Worm (Caenorhabditis elegans) whole organism, L4 larva: Measurements from ENCODE around the gene Y15E3A.3.
A peak's percentile ranks its signal among the peaks of the same experiment; 100 is the strongest.

ENCODE experiments used
- F26F4.8 ChIP-seq: fragments of 200-800 bp; sonication (Bioruptor generic); conservative IDR thresholded peaks from 2 replicates; pipeline ENCODE4 v1.3.6; 2022; ENCODE audit warnings: missing genetic modification characterization, missing compliant biosample characterization
- aha-1 ChIP-seq: fragments of 150-350 bp; peaks from one replicate; lab custom pipeline; 2014; ENCODE audit warnings: missing biosample characterization, missing genetic modification characterization
- aly-2 ChIP-seq: sonication (generic microtip); optimal IDR thresholded peaks from 2 replicates; lab custom pipeline; 2018; ENCODE audit warnings: missing biosample characterization, missing genetic modification characterization
- ama-1 ChIP-seq: fragments of 150-350 bp; optimal IDR thresholded peaks from 2 replicates; lab custom pipeline; 2014; ENCODE audit warnings: inconsistent platforms, mixed read lengths
- arid-1 ChIP-seq: fragments of 200-800 bp; sonication (Bioruptor generic); conservative IDR thresholded peaks from 2 replicates; pipeline ENCODE4 v1.3.6; 2022; ENCODE audit warnings: missing genetic modification reagents, missing genetic modification characterization, missing compliant biosample characterization
- ceh-20 ChIP-seq: fragments of 200-800 bp; sonication (Bioruptor generic); IDR thresholded peaks from 2 replicates; pipeline ENCODE4 v1.3.6; 2022; ENCODE audit warnings: missing genetic modification reagents, missing genetic modification characterization, missing compliant biosample characterization
- ceh-62 ChIP-seq: sonication (generic microtip); optimal IDR thresholded peaks from 2 replicates; lab custom pipeline; 2017; ENCODE audit warnings: missing biosample characterization, missing genetic modification characterization
- ctbp-1 ChIP-seq: fragments of 200-800 bp; sonication (Bioruptor generic); IDR thresholded peaks from 2 replicates; pipeline ENCODE4 v1.3.6; 2022; ENCODE audit warnings: missing genetic modification reagents, missing genetic modification characterization, missing compliant biosample characterization
- daf-16 ChIP-seq, 3 experiments: sonication (generic microtip); optimal IDR thresholded peaks; 2 replicates each; lab custom pipeline; 2016 to 2017; ENCODE audit warnings: missing genetic modification characterization in 3 of 3, missing genetic modification reagents in 3 of 3, mild to moderate bottlenecking in 2 of 3, missing compliant biosample characterization in 2 of 3, missing biosample characterization in 1 of 3, moderate library complexity in 1 of 3
- dmd-6 ChIP-seq: fragments of 200-800 bp; sonication (Bioruptor generic); IDR thresholded peaks from 2 replicates; pipeline ENCODE4 v1.3.6; 2022; ENCODE audit warnings: missing genetic modification reagents, missing genetic modification characterization, missing compliant biosample characterization
- dpl-1 ChIP-seq: fragments of 150-350 bp; optimal IDR thresholded peaks from 2 replicates; lab custom pipeline; 2014; ENCODE audit warnings: missing biosample characterization, missing genetic modification reagents, missing genetic modification characterization
- duxl-1 ChIP-seq: sonication (generic microtip); optimal IDR thresholded peaks from 2 replicates; lab custom pipeline; 2016; ENCODE audit warnings: mild to moderate bottlenecking, missing genetic modification characterization, moderate library complexity, missing compliant biosample characterization; ENCODE audit not compliant: poor library complexity
- dve-1 ChIP-seq: sonication (generic microtip); optimal IDR thresholded peaks from 2 replicates; lab custom pipeline; 2017; ENCODE audit warnings: antibody characterized with exemption, mild to moderate bottlenecking, missing genetic modification characterization, missing compliant biosample characterization; ENCODE audit not compliant: insufficient read depth
- fkh-10 ChIP-seq: fragments of 150-350 bp; optimal IDR thresholded peaks from 2 replicates; lab custom pipeline; 2014; ENCODE audit warnings: missing biosample characterization, missing genetic modification reagents, missing genetic modification characterization
- hif-1 ChIP-seq, 2 experiments: sonication (generic microtip); optimal IDR thresholded peaks; 2 replicates each; lab custom pipeline; 2016 to 2017; ENCODE audit warnings: missing compliant biosample characterization in 2 of 2, missing genetic modification characterization in 2 of 2, missing genetic modification reagents in 2 of 2, missing genotype in 2 of 2, mild to moderate bottlenecking in 1 of 2
- hlh-11 ChIP-seq: fragments of 200-800 bp; sonication (Bioruptor generic); optimal IDR thresholded peaks from 2 replicates; lab custom pipeline; 2018; ENCODE audit warnings: mild to moderate bottlenecking, missing genetic modification characterization, missing compliant biosample characterization
- hlh-30 ChIP-seq: sonication (generic microtip); optimal IDR thresholded peaks from 2 replicates; lab custom pipeline; 2017; ENCODE audit warnings: antibody characterized with exemption, mild to moderate bottlenecking, missing genetic modification characterization, missing compliant biosample characterization; ENCODE audit not compliant: insufficient read depth
- hmg-1.1 ChIP-seq: fragments of 200-800 bp; sonication (Bioruptor generic); IDR thresholded peaks from 2 replicates; pipeline ENCODE4 v1.3.6; 2022; ENCODE audit warnings: missing genetic modification reagents, missing genetic modification characterization, missing compliant biosample characterization
- lir-3 ChIP-seq: sonication (generic microtip); optimal IDR thresholded peaks from 2 replicates; lab custom pipeline; 2016; ENCODE audit warnings: mild to moderate bottlenecking, missing genetic modification characterization, missing compliant biosample characterization
- lsy-2 ChIP-seq, 2 experiments: fragments of 150-350 bp in 1 of 2; sonication (generic microtip) in 1 of 2; optimal IDR thresholded peaks; 2 replicates each; lab custom pipeline; 2014 to 2017; ENCODE audit warnings: missing biosample characterization in 2 of 2, missing genetic modification characterization in 2 of 2
- madf-9 ChIP-seq: fragments of 200-800 bp; sonication (Bioruptor generic); conservative IDR thresholded peaks from 2 replicates; pipeline ENCODE4 v1.3.6; 2022; ENCODE audit warnings: missing genetic modification reagents, missing genetic modification characterization, missing compliant biosample characterization
- mdl-1 ChIP-seq, 2 experiments: fragments of 150-350 bp in 1 of 2; sonication (generic microtip) in 1 of 2; optimal IDR thresholded peaks; 2 replicates each; lab custom pipeline; 2014 to 2017; ENCODE audit warnings: missing biosample characterization in 2 of 2, missing genetic modification characterization in 2 of 2
- mep-1 ChIP-seq: fragments of 150-350 bp; sonication (generic microtip); optimal IDR thresholded peaks from 3 replicates; lab custom pipeline; 2014; ENCODE audit warnings: missing biosample characterization, missing genetic modification characterization
- mxl-3 ChIP-seq: fragments of 200-800 bp; sonication (Bioruptor generic); optimal IDR thresholded peaks from 2 replicates; lab custom pipeline; 2018; ENCODE audit warnings: mild to moderate bottlenecking, missing genetic modification characterization, missing compliant biosample characterization
- nhr-10 ChIP-seq: fragments of 150-350 bp; optimal IDR thresholded peaks from 2 replicates; lab custom pipeline; 2014; ENCODE audit warnings: missing biosample characterization, missing genetic modification characterization
- nhr-102 ChIP-seq: sonication (generic microtip); optimal IDR thresholded peaks from 2 replicates; lab custom pipeline; 2016; ENCODE audit warnings: mild to moderate bottlenecking, missing genetic modification characterization, moderate library complexity, missing compliant biosample characterization
- nhr-11 ChIP-seq: fragments of 150-350 bp; optimal IDR thresholded peaks from 2 replicates; lab custom pipeline; 2014; ENCODE audit warnings: missing biosample characterization, missing genetic modification characterization
- nhr-25 ChIP-seq: sonication (generic microtip); optimal IDR thresholded peaks from 2 replicates; lab custom pipeline; 2017; ENCODE audit warnings: missing genetic modification characterization, mild to moderate bottlenecking, missing compliant biosample characterization, antibody characterized with exemption, moderate library complexity, borderline replicate concordance; ENCODE audit not compliant: insufficient read depth
- nhr-28 ChIP-seq: fragments of 150-350 bp; optimal IDR thresholded peaks from 2 replicates; lab custom pipeline; 2014; ENCODE audit warnings: missing biosample characterization, missing genetic modification characterization
- nhr-48 ChIP-seq: sonication (generic microtip); optimal IDR thresholded peaks from 2 replicates; lab custom pipeline; 2016; ENCODE audit warnings: mild to moderate bottlenecking, missing genetic modification characterization, missing compliant biosample characterization
- nhr-6 ChIP-seq: fragments of 150-350 bp; optimal IDR thresholded peaks from 2 replicates; lab custom pipeline; 2014; ENCODE audit warnings: missing biosample characterization, missing genetic modification characterization
- nhr-77 ChIP-seq: fragments of 150-350 bp; optimal IDR thresholded peaks from 2 replicates; lab custom pipeline; 2014; ENCODE audit warnings: missing biosample characterization, missing genetic modification characterization
- pha-4 ChIP-seq, 2 experiments: fragments of 150-350 bp in 1 of 2; fragments of 200-800 bp in 1 of 2; sonication (Bioruptor generic) in 1 of 2; IDR thresholded peaks in 1 of 2; optimal IDR thresholded peaks in 1 of 2; 2 replicates each; pipeline versions ENCODE4 v1.3.6 to Lab custom; 2014 to 2022; ENCODE audit warnings: missing genetic modification characterization in 2 of 2, missing genetic modification reagents in 2 of 2, missing biosample characterization in 1 of 2, missing compliant biosample characterization in 1 of 2
- php-3 ChIP-seq: fragments of 200-800 bp; sonication (Bioruptor generic); IDR thresholded peaks from 2 replicates; pipeline ENCODE4 v1.3.6; 2022; ENCODE audit warnings: missing genetic modification reagents, missing genetic modification characterization, missing compliant biosample characterization
- pqm-1 ChIP-seq: sonication (generic microtip); optimal IDR thresholded peaks from 2 replicates; lab custom pipeline; 2017; ENCODE audit warnings: missing biosample characterization, missing genetic modification characterization
- rbr-2 ChIP-seq: sonication (generic microtip); optimal IDR thresholded peaks from 2 replicates; lab custom pipeline; 2016; ENCODE audit warnings: missing genotype, missing genetic modification characterization, missing compliant biosample characterization
- saeg-2 ChIP-seq: fragments of 200-800 bp; sonication (Bioruptor generic); IDR thresholded peaks from 2 replicates; pipeline ENCODE4 v1.3.6; 2022; ENCODE audit warnings: missing genetic modification reagents, missing genetic modification characterization, missing compliant biosample characterization
- set-16 ChIP-seq: fragments of 200-800 bp; sonication (Bioruptor generic); IDR thresholded peaks from 2 replicates; pipeline ENCODE4 v1.3.6; 2022; ENCODE audit warnings: missing genetic modification reagents, missing genetic modification characterization, missing compliant biosample characterization
- spr-1 ChIP-seq: sonication (generic microtip); optimal IDR thresholded peaks from 2 replicates; lab custom pipeline; 2016; ENCODE audit warnings: mild to moderate bottlenecking, missing genetic modification characterization, missing compliant biosample characterization
- tag-97 ChIP-seq: fragments of 200-800 bp; sonication (Bioruptor generic); IDR thresholded peaks from 2 replicates; pipeline ENCODE4 v1.3.6; 2022; ENCODE audit warnings: missing genetic modification characterization, missing compliant biosample characterization
- unc-39 ChIP-seq: sonication (generic microtip); optimal IDR thresholded peaks from 2 replicates; lab custom pipeline; 2017; ENCODE audit warnings: missing biosample characterization, missing genetic modification characterization
- unc-62 ChIP-seq, 3 experiments: fragments of 150-350 bp in 1 of 3; sonication (generic microtip); optimal IDR thresholded peaks in 2 of 3; peaks in 1 of 3; 1 replicate in 1 of 3; 2 replicates in 2 of 3; lab custom pipeline; 2014 to 2017; ENCODE audit warnings: missing biosample characterization in 3 of 3, missing genetic modification characterization in 3 of 3, missing genetic modification reagents in 3 of 3, missing genotype in 1 of 3
- zfp-2 ChIP-seq: sonication (generic microtip); optimal IDR thresholded peaks from 2 replicates; lab custom pipeline; 2016; ENCODE audit warnings: mild to moderate bottlenecking, missing genetic modification characterization, missing compliant biosample characterization
- zfp-3 ChIP-seq: fragments of 200-800 bp; sonication (Bioruptor generic); conservative IDR thresholded peaks from 2 replicates; pipeline ENCODE4 v1.3.6; 2022; ENCODE audit warnings: missing genetic modification reagents, missing genetic modification characterization, missing compliant biosample characterization
- zip-11 ChIP-seq: fragments of 200-800 bp; sonication (Bioruptor generic); IDR thresholded peaks from 2 replicates; pipeline ENCODE4 v1.3.6; 2022; ENCODE audit warnings: missing genetic modification characterization, missing compliant biosample characterization
- ztf-7 ChIP-seq: fragments of 150-350 bp; optimal IDR thresholded peaks from 2 replicates; lab custom pipeline; 2014; ENCODE audit warnings: missing biosample characterization, missing genetic modification characterization

The Y15E3A.3 gene

DNA sequence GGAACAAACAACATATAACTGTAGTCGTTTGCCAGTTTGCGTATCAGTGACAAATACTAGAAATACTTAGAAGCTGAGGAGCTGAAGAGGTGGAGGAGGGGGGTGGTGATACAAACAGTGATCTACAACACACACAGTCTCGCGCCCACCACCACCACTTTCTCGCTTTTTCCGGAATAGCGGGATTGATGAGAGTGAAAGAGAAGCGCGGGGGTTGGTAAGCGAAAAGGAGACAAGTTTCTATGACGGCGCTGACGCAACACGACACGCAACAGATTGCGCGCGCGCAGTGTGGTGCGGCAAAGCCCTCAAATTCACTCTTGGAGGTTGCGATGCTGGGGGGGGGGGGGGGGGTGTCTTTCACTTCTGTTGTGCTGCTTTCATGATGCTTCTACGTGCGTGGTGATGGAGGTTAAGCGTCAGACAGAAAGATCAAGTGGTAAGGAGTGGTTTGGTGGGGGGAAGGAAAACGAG, 47.9 kb downstream of the Y15E3A.3 start, which contains the start of gene kin-20 (continued):
- TF ChIP-seq duxl-1 (tag; lab: Kevin White, UChicago) (no peak), zfp-3 (GFP tag; lab: Robert Waterston, UW) (no peak), saeg-2 (GFP tag; lab: Robert Waterston, UW) (no peak), php-3 (GFP tag; lab: Robert Waterston, UW) (no peak), zip-11 (GFP tag; lab: Robert Waterston, UW) (no peak), zfp-2 (tag; lab: Kevin White, UChicago) (no peak)
- TF ChIP-seq, all 104 proteins: peak for 7

ce11 chrX:15276774-15277173, 48.8 kb downstream of the Y15E3A.3 start:
- TF ChIP-seq ceh-20 (GFP tag; lab: Robert Waterston, UW) (peak; percentile 50; the same call in 1 of the 2 replicates), fkh-10 (GFP tag; lab: Kevin White, UChicago) (peak; percentile 91), mxl-3 (GFP tag; lab: Kevin White, UChicago) (peak; percentile 58), rbr-2 (peak; percentile 73), unc-39 (no peak), nhr-10 (tag; lab: Kevin White, UChicago) (no peak), duxl-1 (tag; lab: Kevin White, UChicago) (no peak), arid-1 (GFP tag; lab: Robert Waterston, UW) (0 out of 2 replicates have a peak, but pooled peaks have one; percentile 46), tag-97 (GFP tag; lab: Robert Waterston, UW) (no peak), F26F4.8 (GFP tag; lab: Robert Waterston, UW) (no peak), unc-62 (GFP tag; optimal IDR thresholded peaks at IDR 0.05 in 1 of 2; lab: Kevin White, UChicago) (peak in 1 of 2 experiments; percentile 89), unc-62 (tag; optimal IDR thresholded peaks at IDR 0.05; lab: Kevin White, UChicago) (no peak), mep-1 (tag; lab: Kevin White, UChicago) (peak; percentile 85), aly-2 (no peak), ceh-62 (no peak), set-16 (GFP tag; lab: Robert Waterston, UW) (0 out of 2 replicates have a peak, but pooled peaks have one; percentile 11), nhr-6 (peak; percentile 56), nhr-11 (tag; lab: Kevin White, UChicago) (peak; percentile 65), nhr-102 (peak; percentile 18), php-3 (GFP tag; lab: Robert Waterston, UW) (no peak), nhr-28 (tag; lab: Kevin White, UChicago) (peak; percentile 81), aha-1 (tag; lab: Kevin White, UChicago) (no peak), hmg-1.1 (GFP tag; lab: Robert Waterston, UW) (peak; percentile 76), hlh-11 (tag; lab: Kevin White, UChicago) (peak; percentile 84), nhr-48 (tag; lab: Kevin White, UChicago) (peak; percentile 85), pqm-1 (tag; lab: Kevin White, UChicago) (no peak), lir-3 (no peak), madf-9 (GFP tag; lab: Robert Waterston, UW) (0 out of 2 replicates have a peak, but pooled peaks have one; percentile 20), ama-1 (lab: Kevin White, UChicago) (peak; percentile 12), mdl-1 (tag; optimal IDR thresholded peaks at IDR 0.05; lab: Kevin White, UChicago) (peak; percentile 60 to 91), hlh-30 (tag; lab: Kevin White, UChicago) (peak; percentile 58), spr-1 (peak; percentile 14), hif-1 (tag; optimal IDR thresholded peaks at IDR 0.05; lab: Kevin White, UChicago) (peak in 1 of 2 experiments; percentile 26), ctbp-1 (GFP tag; lab: Robert Waterston, UW) (peak; percentile 68), lsy-2 (tag; optimal IDR thresholded peaks at IDR 0.05; lab: Kevin White, UChicago) (peak in 1 of 2 experiments; percentile 79), nhr-25 (peak; percentile 84), ztf-7 (peak; percentile 29), pha-4 (GFP tag; IDR thresholded peaks at IDR 0.05; lab: Robert Waterston, UW) (no peak; the same call in 1 of the 2 replicates), pha-4 (tag; optimal IDR thresholded peaks at IDR 0.05; lab: Kevin White, UChicago) (peak; percentile 69), dmd-6 (GFP tag; lab: Robert Waterston, UW) (peak; percentile 62), dve-1 (tag; lab: Kevin White, UChicago) (peak; percentile 35), dpl-1 (peak; percentile 23), daf-16 (GFP tag; optimal IDR thresholded peaks at IDR 0.05; lab: Kevin White, UChicago) (no peak), daf-16 (tag; optimal IDR thresholded peaks at IDR 0.05; lab: Kevin White, UChicago) (no peak), nhr-77 (tag; lab: Kevin White, UChicago) (peak; percentile 47)
